Fruit fly (Drosophila melanogaster) whole organism, prepupa: ENCODE measurements around the gene CG6650.

Experiments
- Blimp-1 ChIP-seq: fragments of 200-800 bp; sonication (Bioruptor generic); optimal IDR thresholded peaks from 3 replicates; lab custom pipeline; 2017; ENCODE audit warnings: missing biosample characterization, missing genetic modification characterization, mild to moderate bottlenecking, moderate library complexity, missing genetic modification reagents
- CG11294 ChIP-seq: fragments of 200-800 bp; sonication (Bioruptor generic); IDR thresholded peaks from 2 replicates; pipeline ENCODE4 v1.3.6; 2022; ENCODE audit warnings: missing biosample characterization, missing genetic modification characterization
- CG11762 ChIP-seq: fragments of 200-800 bp; sonication (Bioruptor generic); optimal IDR thresholded peaks from 3 replicates; lab custom pipeline; 2016; ENCODE audit warnings: missing biosample characterization, missing genetic modification characterization; ENCODE audit not compliant: insufficient read depth
- CG11902 ChIP-seq: fragments of 200-800 bp; sonication (Bioruptor generic); optimal IDR thresholded peaks from 3 replicates; lab custom pipeline; 2016; ENCODE audit warnings: missing biosample characterization, missing genetic modification characterization
- CG15336 ChIP-seq: fragments of 200-800 bp; sonication (Bioruptor generic); IDR thresholded peaks from 2 replicates; pipeline ENCODE4 v1.3.6; 2022; ENCODE audit warnings: missing biosample characterization, missing genetic modification characterization
- CG1621 ChIP-seq: fragments of 200-800 bp; sonication (Bioruptor generic); optimal IDR thresholded peaks from 3 replicates; lab custom pipeline; 2018; ENCODE audit warnings: missing biosample characterization, mild to moderate bottlenecking, missing genetic modification characterization
- CG16779 ChIP-seq: fragments of 200-800 bp; sonication (Bioruptor generic); optimal IDR thresholded peaks from 3 replicates; lab custom pipeline; 2017; ENCODE audit warnings: missing biosample characterization, mild to moderate bottlenecking, missing genetic modification characterization
- CG31627 ChIP-seq: fragments of 200-800 bp; sonication (Bioruptor generic); optimal IDR thresholded peaks from 3 replicates; lab custom pipeline; 2016; ENCODE audit warnings: missing biosample characterization, missing genetic modification characterization
- CG32006 ChIP-seq: fragments of 200-800 bp; sonication (Bioruptor generic); optimal IDR thresholded peaks from 3 replicates; lab custom pipeline; 2017; ENCODE audit warnings: missing biosample characterization, mild to moderate bottlenecking, missing genetic modification characterization
- CG34406 ChIP-seq: fragments of 200-800 bp; sonication (Bioruptor generic); optimal IDR thresholded peaks from 3 replicates; lab custom pipeline; 2016; ENCODE audit warnings: missing biosample characterization, missing genetic modification characterization
- CG3919 ChIP-seq: fragments of 200-800 bp; sonication (Bioruptor generic); optimal IDR thresholded peaks from 3 replicates; lab custom pipeline; 2016; ENCODE audit warnings: missing biosample characterization, missing genetic modification characterization
- CG6163 ChIP-seq: fragments of 200-800 bp; sonication (Bioruptor generic); IDR thresholded peaks from 3 replicates; pipeline ENCODE4 v1.3.6; 2022; ENCODE audit warnings: missing biosample characterization, missing genetic modification characterization
- CG6276 ChIP-seq: fragments of 200-800 bp; sonication (Bioruptor generic); optimal IDR thresholded peaks from 2 replicates; lab custom pipeline; 2017; ENCODE audit warnings: missing biosample characterization, mild to moderate bottlenecking, missing genetic modification characterization
- CG6792 ChIP-seq: fragments of 200-800 bp; sonication (Bioruptor generic); optimal IDR thresholded peaks from 3 replicates; lab custom pipeline; 2016; ENCODE audit warnings: missing biosample characterization, missing genetic modification characterization
- CG6808 ChIP-seq: fragments of 200-800 bp; sonication (Bioruptor generic); optimal IDR thresholded peaks from 3 replicates; lab custom pipeline; 2017; ENCODE audit warnings: missing biosample characterization, missing genetic modification characterization, mild to moderate bottlenecking, moderate library complexity, missing genetic modification reagents
- CG7368 ChIP-seq: fragments of 200-800 bp; sonication (Bioruptor generic); optimal IDR thresholded peaks from 3 replicates; lab custom pipeline; 2016; ENCODE audit warnings: missing biosample characterization, missing genetic modification characterization
- CG8119 ChIP-seq: fragments of 200-800 bp; sonication (Bioruptor generic); IDR thresholded peaks from 3 replicates; pipeline ENCODE4 v1.3.6; 2022; ENCODE audit warnings: missing biosample characterization, missing genetic modification characterization
- CG8632 ChIP-seq: fragments of 200-800 bp; sonication (Bioruptor generic); optimal IDR thresholded peaks from 3 replicates; lab custom pipeline; 2016; ENCODE audit warnings: missing biosample characterization, missing genetic modification characterization
- Eip75B ChIP-seq: fragments of 200-800 bp; sonication (Bioruptor generic); optimal IDR thresholded peaks from 3 replicates; lab custom pipeline; 2016; ENCODE audit warnings: missing biosample characterization, missing genetic modification characterization
- Eip78C ChIP-seq: fragments of 200-800 bp; sonication (Bioruptor generic); peaks from one replicate; lab custom pipeline; 2016; ENCODE audit warnings: missing biosample characterization, missing genetic modification characterization
- Ets21C ChIP-seq: fragments of 200-800 bp; sonication (Bioruptor generic); optimal IDR thresholded peaks from 3 replicates; lab custom pipeline; 2016; ENCODE audit warnings: missing biosample characterization, missing genetic modification characterization
- Ets96B ChIP-seq: fragments of 200-800 bp; optimal IDR thresholded peaks from 2 replicates; lab custom pipeline; 2019; ENCODE audit warnings: missing biosample characterization, mild to moderate bottlenecking, missing genetic modification characterization, moderate library complexity
- Gug ChIP-seq: fragments of 200-800 bp; sonication (Bioruptor generic); IDR thresholded peaks from 2 replicates; pipeline ENCODE4 v1.3.6; 2022; ENCODE audit warnings: missing biosample characterization, missing genetic modification characterization
- Hr38 ChIP-seq: sonication (Bioruptor generic); optimal IDR thresholded peaks from 2 replicates; lab custom pipeline; 2016; ENCODE audit warnings: missing biosample characterization, missing genetic modification characterization
- Hr39 ChIP-seq: fragments of 200-800 bp; sonication (Bioruptor generic); optimal IDR thresholded peaks from 2 replicates; lab custom pipeline; 2016; ENCODE audit warnings: missing biosample characterization, missing genetic modification characterization
- Hr4 ChIP-seq: fragments of 200-800 bp; sonication (Bioruptor generic); optimal IDR thresholded peaks from 3 replicates; lab custom pipeline; 2016; ENCODE audit warnings: missing biosample characterization, missing genetic modification characterization
- Smox ChIP-seq: fragments of 200-800 bp; sonication (Bioruptor generic); optimal IDR thresholded peaks from 3 replicates; lab custom pipeline; 2016; ENCODE audit warnings: missing biosample characterization, missing genetic modification characterization
- Sox102F ChIP-seq: fragments of 200-800 bp; sonication (Bioruptor generic); optimal IDR thresholded peaks from 2 replicates; lab custom pipeline; 2016; ENCODE audit warnings: missing biosample characterization, mild to moderate bottlenecking, missing genetic modification characterization
- Sox14 ChIP-seq: fragments of 200-800 bp; sonication (Bioruptor generic); optimal IDR thresholded peaks from 3 replicates; lab custom pipeline; 2016; ENCODE audit warnings: missing biosample characterization, missing genetic modification characterization
- Sox15 ChIP-seq: fragments of 200-800 bp; sonication (Bioruptor generic); optimal IDR thresholded peaks from 3 replicates; lab custom pipeline; 2016; ENCODE audit warnings: missing biosample characterization, missing genetic modification characterization
- achi ChIP-seq: fragments of 200-800 bp; sonication (Bioruptor generic); optimal IDR thresholded peaks from 3 replicates; lab custom pipeline; 2016; ENCODE audit warnings: missing biosample characterization, missing genetic modification characterization
- acj6 ChIP-seq: fragments of 200-800 bp; sonication (Bioruptor generic); optimal IDR thresholded peaks from 3 replicates; lab custom pipeline; 2016; ENCODE audit warnings: missing biosample characterization, missing genetic modification characterization
- cyc ChIP-seq: fragments of 200-800 bp; sonication (Bioruptor generic); optimal IDR thresholded peaks from 3 replicates; lab custom pipeline; 2016; ENCODE audit warnings: missing biosample characterization, missing genetic modification characterization
- dac ChIP-seq: fragments of 200-800 bp; sonication (Bioruptor generic); optimal IDR thresholded peaks from 2 replicates; lab custom pipeline; 2017; ENCODE audit warnings: missing biosample characterization, mild to moderate bottlenecking, missing genetic modification characterization
- dsx ChIP-seq: fragments of 200-800 bp; optimal IDR thresholded peaks from 3 replicates; lab custom pipeline; 2019; ENCODE audit warnings: missing biosample characterization, mild to moderate bottlenecking, missing genetic modification characterization, moderate library complexity; ENCODE audit not compliant: poor library complexity, severe bottlenecking
- eg ChIP-seq: fragments of 200-800 bp; sonication (Bioruptor generic); IDR thresholded peaks from 3 replicates; pipeline ENCODE4 v1.3.6; 2022; ENCODE audit warnings: missing biosample characterization, missing genetic modification characterization
- esn ChIP-seq: fragments of 200-800 bp; sonication (Bioruptor generic); optimal IDR thresholded peaks from 2 replicates; lab custom pipeline; 2016; ENCODE audit warnings: missing biosample characterization, mild to moderate bottlenecking, missing genetic modification characterization, moderate library complexity
- fd85E ChIP-seq: fragments of 200-800 bp; sonication (Bioruptor generic); optimal IDR thresholded peaks from 3 replicates; lab custom pipeline; 2016; ENCODE audit warnings: missing biosample characterization, missing genetic modification characterization
- fkh ChIP-seq: fragments of 200-800 bp; sonication (Bioruptor generic); optimal IDR thresholded peaks from 3 replicates; lab custom pipeline; 2017; ENCODE audit warnings: missing biosample characterization, mild to moderate bottlenecking, missing genetic modification characterization, moderate library complexity
- lz ChIP-seq: fragments of 200-800 bp; sonication (Bioruptor generic); optimal IDR thresholded peaks from 3 replicates; lab custom pipeline; 2016; ENCODE audit warnings: missing biosample characterization, missing genetic modification characterization
- net ChIP-seq: fragments of 200-800 bp; sonication (Bioruptor generic); optimal IDR thresholded peaks from 3 replicates; lab custom pipeline; 2016; ENCODE audit warnings: missing biosample characterization, missing genetic modification characterization
- pdm3 ChIP-seq: fragments of 200-800 bp; sonication (Bioruptor generic); optimal IDR thresholded peaks from 3 replicates; lab custom pipeline; 2016; ENCODE audit warnings: missing biosample characterization, missing genetic modification characterization
- salr ChIP-seq, 2 experiments: fragments of 200-800 bp; sonication (Bioruptor generic); optimal IDR thresholded peaks; 3 replicates each; lab custom pipeline; 2016 to 2018; ENCODE audit warnings: missing biosample characterization in 2 of 2, missing genetic modification characterization in 2 of 2, mild to moderate bottlenecking in 1 of 2
- ss ChIP-seq, 2 experiments: fragments of 200-800 bp; sonication (Bioruptor generic); optimal IDR thresholded peaks; 2 replicates in 1 of 2; 3 replicates in 1 of 2; lab custom pipeline; 2017 to 2018; ENCODE audit warnings: mild to moderate bottlenecking in 2 of 2, missing biosample characterization in 2 of 2, missing genetic modification characterization in 2 of 2, moderate library complexity in 1 of 2
- svp ChIP-seq: fragments of 200-800 bp; sonication (Bioruptor generic); peaks from one replicate; lab custom pipeline; 2016; ENCODE audit warnings: missing biosample characterization, missing genetic modification characterization
- topi ChIP-seq: fragments of 200-800 bp; sonication (Bioruptor generic); optimal IDR thresholded peaks from 3 replicates; lab custom pipeline; 2016; ENCODE audit warnings: missing biosample characterization, missing genetic modification characterization
- vri ChIP-seq: fragments of 200-800 bp; sonication (Bioruptor generic); optimal IDR thresholded peaks from 3 replicates; lab custom pipeline; 2016; ENCODE audit warnings: missing biosample characterization, mild to moderate bottlenecking, missing genetic modification characterization

Gene CG6650

dm6 chr3L:14050944-14051548 lies 19.8 kb downstream of the CG6650 start, which contains the start of gene CG6833 (continued):
- TF ChIP-seq CG1621 = peak; percentile 27
- peak; percentile 34 for TF ChIP-seq acj6 (GFP tag; lab: Kevin White, UChicago)
- TF ChIP-seq net = peak; percentile 54
- no peak for TF ChIP-seq CG6808
- peak; percentile 75 for TF ChIP-seq lz
- TF ChIP-seq Gug (GFP tag; lab: Robert Waterston, UW) = no peak
- TF ChIP-seq dsx (GFP tag; lab: Kevin White, UChicago) = peak; percentile 11
- no peak for TF ChIP-seq CG6276 (GFP tag; lab: Kevin White, UChicago)
- TF ChIP-seq Hr4 (GFP tag; lab: Kevin White, UChicago) = peak; percentile 73
- TF ChIP-seq CG15336 = peak; percentile 28; the same call in 1 of the 2 replicates
- peak; percentile 87 for TF ChIP-seq cyc (GFP tag; lab: Kevin White, UChicago)
- peak; percentile 68 for TF ChIP-seq CG11902 (GFP tag; lab: Kevin White, UChicago)
- TF ChIP-seq CG6792 (GFP tag; lab: Kevin White, UChicago) = peak; percentile 15
- no peak for TF ChIP-seq Blimp-1 (GFP tag; lab: Kevin White, UChicago)

- TF ChIP-seq Hr4 (GFP tag; lab: Kevin White, UChicago) (no peak), vri (GFP tag; lab: Kevin White, UChicago) (no peak), fkh (GFP tag; lab: Kevin White, UChicago) (peak; percentile 25), CG3919 (GFP tag; lab: Kevin White, UChicago) (peak; percentile 45), Sox102F (GFP tag; lab: Kevin White, UChicago) (no peak), fd85E (GFP tag; lab: Kevin White, UChicago) (no peak), CG6792 (GFP tag; lab: Kevin White, UChicago) (peak; percentile 10), ss (GFP tag; optimal IDR thresholded peaks at IDR 0.05; lab: Kevin White, UChicago) (peak; percentile 52 to 69), CG6163 (GFP tag; lab: Robert Waterston, UW) (no peak), CG11762 (GFP tag; lab: Kevin White, UChicago) (no peak), Eip78C (GFP tag; lab: Kevin White, UChicago) (peak; percentile 90), CG31627 (GFP tag; lab: Kevin White, UChicago) (no peak), Eip75B (peak; percentile 37), CG11294 (no peak), CG8119 (GFP tag; lab: Robert Waterston, UW) (peak; percentile 55; the same call in 2 of the 3 replicates), Smox (GFP tag; lab: Kevin White, UChicago) (peak; percentile 6), Hr38 (GFP tag; lab: Kevin White, UChicago) (no peak), CG11902 (GFP tag; lab: Kevin White, UChicago) (no peak), esn (GFP tag; lab: Kevin White, UChicago) (peak; percentile 40), topi (GFP tag; lab: Kevin White, UChicago) (peak; percentile 47), Sox15 (GFP tag; lab: Kevin White, UChicago) (no peak), CG8632 (no peak), lz (peak; percentile 2), pdm3 (no peak), Hr39 (GFP tag; lab: Kevin White, UChicago) (peak; percentile 1), Ets96B (tag; lab: Kevin White, UChicago) (peak; percentile 14), achi (GFP tag; lab: Kevin White, UChicago) (no peak), Sox14 (GFP tag; lab: Kevin White, UChicago) (peak; percentile 78), eg (GFP tag; lab: Robert Waterston, UW) (peak; percentile 44; the same call in 1 of the 3 replicates), Ets21C (no peak), acj6 (GFP tag; lab: Kevin White, UChicago) (no peak), CG34406 (no peak), Blimp-1 (GFP tag; lab: Kevin White, UChicago) (no peak), salr (GFP tag; optimal IDR thresholded peaks at IDR 0.05; lab: Kevin White, UChicago) (no peak), svp (GFP tag; lab: Kevin White, UChicago) (no peak), Gug (GFP tag; lab: Robert Waterston, UW) (no peak; the same call in 1 of the 2 replicates), dac (GFP tag; lab: Kevin White, UChicago) (no peak), CG15336 (peak; percentile 37; the same call in 1 of the 2 replicates), CG32006 (GFP tag; lab: Kevin White, UChicago) (peak; percentile 10), cyc (GFP tag; lab: Kevin White, UChicago) (peak; percentile 27), dsx (GFP tag; lab: Kevin White, UChicago) (peak; percentile 72), CG7368 (GFP tag; lab: Kevin White, UChicago) (no peak), CG16779 (peak; percentile 43)
Observed at dm6 chr3L:14053073-14053643, 21.9 kb downstream of the CG6650 start, which contains the start of the genes CG13484 and Frl. Gene CG13484 (minus strand): TSS chr3L:14053079. Gene Frl (plus strand): TSS chr3L:14053215.
